Fruit fly (Drosophila melanogaster) Kc167 (cell line): ENCODE results near the gene park.

Experiments
- Myc ChIP-seq: fragments of >200 bp; optimal IDR thresholded peaks from 2 replicates; lab custom pipeline; 2017; ENCODE audit warnings: missing external identifiers
- Sin3A ChIP-seq: fragments of >200 bp; optimal IDR thresholded peaks from 2 replicates; lab custom pipeline; 2018; ENCODE audit warnings: missing external identifiers
- h ChIP-seq: fragments of >200 bp; optimal IDR thresholded peaks from 3 replicates; lab custom pipeline; 2018; ENCODE audit warnings: missing external identifiers
- insv ChIP-seq: fragments of >200 bp; optimal IDR thresholded peaks from 3 replicates; lab custom pipeline; 2018; ENCODE audit warnings: missing external identifiers
- psq ChIP-seq: fragments of >200 bp; optimal IDR thresholded peaks from 2 replicates; lab custom pipeline; 2017; ENCODE audit warnings: missing external identifiers
- ttk ChIP-seq: sonication (Bioruptor generic); optimal IDR thresholded peaks from 2 replicates; lab custom pipeline; 2017; ENCODE audit warnings: missing external identifiers

DNA sequence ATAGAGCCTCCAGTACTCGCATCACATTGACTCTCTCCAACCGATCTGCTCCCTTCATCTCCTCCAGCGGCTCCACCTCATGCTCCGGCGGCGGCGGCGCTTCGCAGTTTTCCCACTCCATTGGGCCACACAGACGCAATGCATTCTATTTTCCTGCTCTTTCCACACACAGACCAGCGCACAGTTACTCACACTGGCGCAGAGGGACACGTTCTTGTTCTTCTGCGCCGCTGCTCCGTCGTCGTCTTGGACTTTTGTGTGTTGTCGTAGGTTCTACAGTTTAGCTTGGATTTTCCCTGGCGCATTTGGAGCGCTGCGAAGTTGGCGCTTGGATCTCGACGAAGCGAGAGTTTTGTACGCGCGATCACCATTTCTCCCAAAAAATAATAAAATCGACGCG lies 29.7 kb upstream of the park start, which contains the start of gene Eip78C:
- TF ChIP-seq h (lab: Kevin White, UChicago) (no peak), psq (lab: Kevin White, UChicago) (no peak), Sin3A (lab: Kevin White, UChicago) (no peak), Myc (lab: Kevin White, UChicago) (no peak), ttk (lab: Kevin White, UChicago) (no peak), insv (lab: Kevin White, UChicago) (no peak)
